Fruit fly (Drosophila melanogaster) S2 (cell line): Measurements from ENCODE around the gene Rga.

ENCODE experiments used
- CG8478 ChIP-seq: fragments of >200 bp; optimal IDR thresholded peaks from 2 replicates; lab custom pipeline; 2018
- CTCF ChIP-seq, 2 experiments: fragments of >200 bp; optimal IDR thresholded peaks; 2 replicates each; lab custom pipeline; 2018

Rga gene

DNA sequence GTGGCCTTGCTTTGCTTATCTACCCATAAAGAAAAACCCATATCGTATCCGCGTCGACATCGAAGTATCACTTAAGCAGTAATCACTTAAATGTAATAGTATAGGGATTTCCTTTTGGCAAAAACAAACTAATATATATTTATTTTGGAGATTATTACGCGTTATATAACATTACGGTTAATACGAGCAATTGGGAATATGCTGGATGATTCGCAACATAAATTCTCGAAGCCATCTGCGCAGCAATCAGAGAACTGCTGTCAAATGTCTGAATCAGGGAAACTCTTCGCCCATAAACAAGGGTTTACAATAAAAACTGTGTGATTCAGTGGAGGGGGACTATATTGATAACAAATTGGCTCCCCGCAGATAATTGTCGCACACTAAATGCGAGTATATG, 2.3 kb downstream of the Rga start:
- TF ChIP-seq CG8478 (lab: Kevin White, UChicago) (no peak), CTCF (optimal IDR thresholded peaks at IDR 0.05; lab: Kevin White, UChicago) (no peak)

DNA sequence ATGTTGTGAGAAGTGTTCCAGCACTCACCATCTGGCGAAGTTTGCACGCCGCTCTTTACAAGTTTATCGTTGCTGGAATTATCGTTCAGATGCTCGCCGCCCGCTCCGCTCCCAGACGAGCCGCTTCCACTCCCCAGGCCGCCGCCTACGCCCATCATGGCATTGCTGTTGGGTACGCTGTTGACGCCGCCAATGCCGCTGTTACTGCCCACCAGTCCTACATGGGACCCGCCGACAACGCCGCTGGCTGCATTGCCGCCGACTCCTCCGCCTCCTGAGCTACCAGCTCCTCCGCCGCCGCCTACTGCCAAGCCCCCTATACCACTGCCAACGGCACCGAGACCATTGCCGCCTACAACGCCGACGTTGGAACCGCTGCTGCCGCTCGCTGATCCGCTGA, 4.5 kb downstream of the Rga start:
- TF ChIP-seq CTCF (optimal IDR thresholded peaks at IDR 0.05; lab: Kevin White, UChicago) (no peak), CG8478 (lab: Kevin White, UChicago) (no peak)

DNA sequence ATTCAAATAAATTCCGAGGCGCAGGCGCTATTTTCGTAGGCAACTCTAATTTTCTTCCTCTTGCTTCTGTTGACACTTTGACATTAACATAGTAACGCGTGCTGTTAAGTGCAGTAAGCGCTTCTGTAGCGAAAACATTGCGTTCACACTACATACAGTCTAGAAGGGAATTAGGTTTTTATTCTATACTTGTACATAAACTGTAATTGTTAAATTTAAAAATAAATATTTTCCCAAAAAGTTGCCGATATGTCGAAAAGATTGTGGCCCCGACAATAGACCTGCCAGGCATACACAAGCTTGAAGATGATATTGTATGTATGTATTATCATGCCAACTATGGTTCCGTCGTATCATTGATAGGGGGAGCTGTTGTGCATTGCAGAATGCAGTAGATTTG, 6.4 kb downstream of the Rga start, which contains the start of gene asl:
TSS of gene asl (minus strand) at position 67 of the 400 bp plus-strand sequence.
- TF ChIP-seq CTCF (optimal IDR thresholded peaks at IDR 0.05; lab: Kevin White, UChicago) (peak; percentile 84 to 87), CG8478 (lab: Kevin White, UChicago) (no peak)

DNA sequence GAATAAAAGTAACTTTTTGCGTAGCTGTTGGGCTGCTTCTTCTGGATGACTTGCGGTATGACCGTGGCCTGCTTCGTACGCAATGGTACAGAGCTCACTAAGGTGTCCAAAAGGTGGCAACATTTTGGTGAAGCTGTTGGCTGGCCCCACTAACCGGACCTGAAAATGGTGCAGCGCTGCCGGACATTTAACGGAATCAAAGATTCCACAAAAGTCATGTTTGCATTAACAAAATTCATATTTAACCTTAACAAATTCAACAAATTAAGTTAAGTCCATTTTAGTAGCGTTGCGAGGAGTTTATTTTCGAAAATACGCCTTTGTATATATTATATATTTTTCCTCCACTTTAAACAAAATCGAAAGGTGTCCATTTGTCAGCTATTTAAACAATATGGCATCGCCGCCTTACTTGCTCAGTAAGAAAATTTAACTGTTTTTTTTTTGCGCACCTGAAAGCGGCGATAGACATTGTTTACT, 11.8 kb downstream of the Rga start, which contains the start of the genes kra and SecS:
TSS of gene kra (minus strand) at position 93 of the 480 bp plus-strand sequence.
TSS of gene SecS (plus strand) at position 390 of the 480 bp plus-strand sequence.
- TF ChIP-seq CG8478 (lab: Kevin White, UChicago) (no peak), CTCF (optimal IDR thresholded peaks at IDR 0.05; lab: Kevin White, UChicago) (peak; percentile 23 to 48)

DNA sequence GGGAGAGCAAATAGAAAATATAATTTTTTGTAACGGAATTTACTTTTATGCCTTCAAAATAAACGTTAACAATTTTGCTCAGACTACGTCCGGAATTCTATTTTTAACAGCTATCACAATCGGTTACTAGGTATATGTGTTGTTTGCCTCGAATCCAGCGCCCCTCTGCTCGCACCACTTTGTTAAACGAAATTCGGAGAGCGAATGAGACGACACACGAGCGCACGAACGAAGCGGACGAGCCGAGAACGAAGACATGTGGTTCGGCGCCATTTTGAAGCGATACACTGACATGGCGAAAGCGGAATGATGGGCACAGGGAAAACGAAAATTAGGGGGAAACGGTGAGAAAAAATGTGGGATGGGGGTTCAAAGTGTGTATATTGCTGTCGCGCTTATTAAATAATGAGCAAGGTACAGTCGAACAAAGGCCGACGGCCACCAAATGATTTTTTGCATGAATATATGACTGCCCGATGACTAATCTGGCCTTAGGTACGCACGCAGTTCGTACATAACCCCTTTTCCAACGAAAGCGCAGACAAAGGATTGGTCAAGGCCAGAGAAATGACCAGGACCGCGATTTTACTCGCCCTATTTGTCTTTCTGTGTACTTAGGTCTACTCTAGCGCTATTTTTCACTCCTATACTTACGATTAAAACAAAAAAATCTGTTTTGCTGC, 12.4 kb downstream of the Rga start:
- TF ChIP-seq CTCF (optimal IDR thresholded peaks at IDR 0.05; lab: Kevin White, UChicago) (no peak), CG8478 (lab: Kevin White, UChicago) (no peak)

DNA sequence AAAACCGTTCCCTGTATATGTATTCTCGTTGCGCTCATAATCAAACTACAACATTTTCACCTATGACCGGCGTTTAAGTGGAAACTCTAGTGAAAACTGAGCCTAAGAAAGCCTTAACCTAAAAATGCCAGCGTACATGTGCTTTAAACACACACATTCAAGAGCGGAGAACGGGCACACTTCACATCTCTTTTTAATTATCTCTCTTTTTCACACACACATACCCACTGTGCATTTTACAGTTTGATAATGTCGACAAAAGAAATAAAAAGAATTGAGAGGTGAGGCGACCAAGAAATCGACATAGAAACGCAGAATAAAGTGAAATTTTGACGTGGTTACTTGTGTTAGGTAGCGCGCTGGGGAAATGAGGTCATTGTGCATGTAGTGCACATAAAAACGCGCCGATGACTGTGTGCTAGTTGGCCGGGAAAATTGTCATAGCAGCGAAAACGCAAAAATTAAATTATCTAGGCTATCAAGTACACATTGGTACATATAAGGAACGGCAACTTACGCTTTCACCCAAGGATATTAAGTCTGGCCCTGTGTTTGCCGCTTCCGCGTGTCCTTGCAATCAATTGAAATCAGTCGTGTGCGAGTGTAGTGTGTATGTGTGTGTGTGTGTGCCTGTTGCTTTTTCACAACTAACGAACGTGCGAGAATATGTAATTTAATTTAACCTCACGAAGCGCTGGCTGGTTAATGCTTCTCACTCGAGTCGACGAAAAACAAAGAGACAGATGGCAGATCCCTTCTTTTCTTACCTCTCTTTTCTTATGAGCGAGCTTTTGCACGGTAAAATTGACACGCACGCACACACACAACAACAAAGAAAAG, 13.2 kb downstream of the Rga start:
- no peak for TF ChIP-seq CTCF (optimal IDR thresholded peaks at IDR 0.05; lab: Kevin White, UChicago)
- TF ChIP-seq CG8478 (lab: Kevin White, UChicago), result no peak

DNA sequence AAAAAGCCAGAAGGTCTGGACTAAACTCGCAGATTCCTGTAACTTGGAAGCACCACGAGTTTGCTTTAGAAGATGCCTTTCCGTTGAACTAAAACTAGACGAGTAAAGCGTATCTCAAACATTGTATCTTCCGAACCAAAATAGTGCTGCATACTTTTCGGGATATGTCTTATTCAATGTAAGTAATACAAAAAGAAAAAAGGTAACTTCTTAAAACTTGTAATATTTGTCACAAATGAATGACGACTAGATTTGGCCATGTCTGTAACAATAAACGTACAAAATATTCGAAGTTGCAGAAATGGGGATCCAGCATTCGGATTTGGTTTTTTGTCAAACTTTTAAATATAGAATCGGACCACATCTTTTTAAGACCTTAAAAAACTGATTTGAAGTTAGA, 18.0 kb downstream of the Rga start:
- TF ChIP-seq CTCF (optimal IDR thresholded peaks at IDR 0.05; lab: Kevin White, UChicago) (no peak), CG8478 (lab: Kevin White, UChicago) (no peak)

DNA sequence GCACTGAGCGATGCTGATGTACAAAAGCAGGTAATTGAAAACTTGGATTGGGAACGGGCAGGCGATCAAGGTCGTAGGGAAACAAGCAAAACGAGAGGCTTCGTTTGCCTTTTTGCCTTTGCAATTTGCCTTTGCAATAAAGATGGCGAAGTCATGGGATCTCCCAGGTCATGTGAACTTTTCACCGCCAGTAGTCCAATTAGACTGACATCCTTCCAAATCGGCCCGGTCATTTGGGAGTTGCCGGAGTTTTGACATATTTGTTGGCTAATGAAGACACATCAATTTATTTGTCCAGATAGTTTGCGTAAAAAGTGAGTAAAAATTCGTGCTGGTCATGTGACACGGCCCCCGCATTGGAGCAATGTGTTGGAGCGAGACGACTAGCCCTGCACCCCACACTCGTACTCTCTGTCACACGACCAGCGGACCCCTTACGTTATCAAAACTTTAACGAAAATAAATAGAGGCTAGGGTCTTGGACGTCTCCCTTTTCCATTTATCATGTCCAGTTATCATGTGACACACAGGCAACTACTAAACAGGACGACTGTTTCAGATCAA, 20.8 kb downstream of the Rga start:
- TF ChIP-seq CTCF (optimal IDR thresholded peaks at IDR 0.05; lab: Kevin White, UChicago) (no peak), CG8478 (lab: Kevin White, UChicago) (no peak)

DNA sequence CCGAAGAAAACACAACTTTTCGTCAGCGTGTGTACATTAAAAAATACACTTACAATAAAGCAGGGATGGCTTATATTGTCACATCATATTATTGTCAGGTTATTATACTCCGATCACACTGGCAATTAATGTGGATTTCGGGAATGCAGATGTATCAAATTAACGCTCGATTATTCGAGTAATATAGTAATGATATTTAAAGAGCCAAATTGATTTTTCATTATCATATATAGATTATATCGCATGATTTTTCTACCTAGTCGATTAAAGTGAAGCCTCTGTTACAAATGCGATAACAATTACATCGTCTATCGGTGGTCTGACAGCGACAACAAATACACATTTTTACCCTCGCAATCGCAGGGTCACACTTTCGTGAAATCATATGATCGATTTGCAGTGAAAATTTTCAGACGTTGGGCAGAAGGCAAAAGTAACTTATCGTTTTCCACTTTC, 21.5 kb downstream of the Rga start, which contains the start of the genes noi and Vha26:
TSS of gene noi (minus strand) at position 62 of the 456 bp plus-strand sequence.
TSS of gene Vha26 (plus strand) at position 366 of the 456 bp plus-strand sequence.
- TF ChIP-seq CTCF (optimal IDR thresholded peaks at IDR 0.05; lab: Kevin White, UChicago) (no peak), CG8478 (lab: Kevin White, UChicago) (no peak)

DNA sequence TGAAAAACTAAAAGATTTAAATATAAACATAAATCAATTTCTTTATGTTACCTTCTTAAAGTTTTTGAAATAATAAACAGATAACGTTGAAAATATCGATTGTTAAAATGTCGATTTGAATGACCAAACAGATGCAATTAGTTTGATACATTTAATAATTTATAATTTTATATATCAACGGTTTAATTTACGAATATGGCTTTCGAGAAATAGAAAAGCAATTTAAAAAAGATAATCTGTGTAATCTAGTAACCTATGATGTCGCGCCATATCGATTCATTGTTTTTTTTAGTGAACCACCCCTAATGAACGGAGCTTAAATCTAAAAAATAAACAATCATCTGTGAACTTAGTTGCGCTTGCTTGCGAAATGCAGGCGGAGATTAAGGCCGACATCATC, 24.3 kb downstream of the Rga start, which contains the start of gene PolZ2:
TSS of gene PolZ2 (plus strand) at position 301 of the 400 bp plus-strand sequence.
- TF ChIP-seq CG8478 (lab: Kevin White, UChicago), result no peak
- TF ChIP-seq CTCF (optimal IDR thresholded peaks at IDR 0.05; lab: Kevin White, UChicago), result no peak

DNA sequence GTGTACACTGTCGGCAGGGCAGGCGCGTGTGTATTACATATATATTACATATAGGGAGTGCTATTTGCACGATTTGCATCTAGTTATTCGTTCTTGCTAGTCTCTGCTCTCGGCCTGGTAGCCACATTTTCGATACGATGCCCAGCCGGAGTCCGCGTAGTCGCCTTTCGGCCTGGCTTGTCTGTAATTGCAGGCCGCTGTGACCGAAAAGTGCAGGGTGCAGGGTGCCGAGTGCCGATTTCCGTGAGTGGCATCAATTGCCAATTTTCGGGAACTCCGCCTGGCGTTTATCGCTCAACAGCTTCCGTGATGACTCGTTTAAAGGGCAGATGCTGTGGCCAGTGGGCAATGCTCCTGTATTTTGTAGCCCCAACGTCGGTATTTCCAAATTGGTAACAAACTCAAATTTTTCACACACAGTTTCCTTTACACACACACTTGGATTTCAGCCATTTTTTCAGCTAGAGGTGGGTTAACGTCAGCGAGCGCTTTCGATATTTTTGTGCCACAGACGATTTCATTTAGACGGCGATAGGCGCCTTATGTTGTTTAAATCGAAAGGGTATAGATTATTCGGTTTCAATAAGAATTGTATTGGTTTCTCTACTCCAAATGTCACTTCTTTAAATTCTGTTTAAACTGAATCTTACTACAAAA, 24.9 kb downstream of the Rga start, which contains the start of gene CG2926:
TSS of gene CG2926 (minus strand) at position 518 of the 657 bp plus-strand sequence.
- TF ChIP-seq CG8478 (lab: Kevin White, UChicago) (no peak), CTCF (optimal IDR thresholded peaks at IDR 0.05; lab: Kevin White, UChicago) (peak in 1 of 2 experiments; percentile 20)

DNA sequence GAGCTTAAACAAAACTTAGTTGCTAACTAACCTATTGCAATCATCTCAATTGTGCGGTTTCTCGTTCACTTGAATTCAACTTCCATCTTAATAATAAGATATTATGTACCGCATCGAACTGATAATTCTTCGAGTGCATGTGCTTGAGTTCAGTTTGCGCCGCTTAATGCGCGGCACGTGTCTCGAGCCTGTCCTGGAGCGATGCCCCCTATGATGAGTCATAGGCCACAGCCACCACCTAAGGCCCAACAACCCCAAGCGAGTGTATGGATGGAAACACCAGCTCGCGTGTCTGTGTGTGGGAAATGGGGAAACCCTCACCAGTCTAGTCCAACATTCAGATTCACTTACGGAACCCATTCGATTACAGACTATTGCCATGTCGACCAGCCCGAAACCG, 39.0 kb downstream of the Rga start:
- TF ChIP-seq CG8478 (lab: Kevin White, UChicago) (no peak), CTCF (optimal IDR thresholded peaks at IDR 0.05; lab: Kevin White, UChicago) (no peak)

DNA sequence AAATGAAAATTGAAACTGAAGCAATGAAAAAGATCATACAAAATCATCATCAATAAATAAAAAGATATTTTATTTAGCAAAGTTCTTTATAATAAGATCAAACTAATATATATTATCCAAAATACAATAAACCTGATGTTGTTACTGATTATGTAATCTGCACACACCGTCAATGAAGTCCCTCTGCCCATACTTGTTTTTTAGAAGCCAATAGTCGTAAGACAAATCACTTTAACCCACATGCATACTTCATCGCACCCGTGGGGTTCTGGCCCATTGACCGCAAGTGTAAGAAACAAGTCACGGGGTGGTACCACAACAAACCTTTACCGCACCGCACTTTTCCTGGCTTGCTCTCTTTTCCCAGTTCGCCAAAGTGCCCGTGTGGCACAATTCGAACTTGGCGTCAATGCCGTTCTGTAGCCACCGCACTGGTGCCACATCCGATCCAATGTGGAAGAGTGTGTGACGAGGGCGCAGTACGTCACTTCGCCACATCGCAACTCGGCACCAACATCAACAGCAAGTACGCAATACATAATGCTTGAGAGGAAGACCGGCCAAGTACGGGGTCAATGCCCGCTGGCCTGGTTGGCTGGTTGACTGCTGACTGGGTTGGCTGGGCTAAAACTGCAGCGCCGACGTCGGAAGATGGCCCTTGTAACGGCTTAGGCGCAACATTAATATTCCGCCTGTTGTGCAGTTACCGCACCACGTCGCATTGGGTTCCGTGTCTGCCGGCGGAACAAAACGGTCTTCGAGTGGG, 39.8 kb downstream of the Rga start:
- no peak for TF ChIP-seq CG8478 (lab: Kevin White, UChicago)
- TF ChIP-seq CTCF (optimal IDR thresholded peaks at IDR 0.05; lab: Kevin White, UChicago), result no peak
